Fruit fly (Drosophila melanogaster) whole organism, larva: ENCODE measurements around the gene Sbat.

Experiments used
- noc ChIP-seq: fragments of 200-800 bp; sonication (Bioruptor generic); optimal IDR thresholded peaks from 3 replicates; lab custom pipeline; 2019; ENCODE audit warnings: missing biosample characterization, mild to moderate bottlenecking, missing genetic modification characterization, moderate library complexity

Sbat gene

DNA sequence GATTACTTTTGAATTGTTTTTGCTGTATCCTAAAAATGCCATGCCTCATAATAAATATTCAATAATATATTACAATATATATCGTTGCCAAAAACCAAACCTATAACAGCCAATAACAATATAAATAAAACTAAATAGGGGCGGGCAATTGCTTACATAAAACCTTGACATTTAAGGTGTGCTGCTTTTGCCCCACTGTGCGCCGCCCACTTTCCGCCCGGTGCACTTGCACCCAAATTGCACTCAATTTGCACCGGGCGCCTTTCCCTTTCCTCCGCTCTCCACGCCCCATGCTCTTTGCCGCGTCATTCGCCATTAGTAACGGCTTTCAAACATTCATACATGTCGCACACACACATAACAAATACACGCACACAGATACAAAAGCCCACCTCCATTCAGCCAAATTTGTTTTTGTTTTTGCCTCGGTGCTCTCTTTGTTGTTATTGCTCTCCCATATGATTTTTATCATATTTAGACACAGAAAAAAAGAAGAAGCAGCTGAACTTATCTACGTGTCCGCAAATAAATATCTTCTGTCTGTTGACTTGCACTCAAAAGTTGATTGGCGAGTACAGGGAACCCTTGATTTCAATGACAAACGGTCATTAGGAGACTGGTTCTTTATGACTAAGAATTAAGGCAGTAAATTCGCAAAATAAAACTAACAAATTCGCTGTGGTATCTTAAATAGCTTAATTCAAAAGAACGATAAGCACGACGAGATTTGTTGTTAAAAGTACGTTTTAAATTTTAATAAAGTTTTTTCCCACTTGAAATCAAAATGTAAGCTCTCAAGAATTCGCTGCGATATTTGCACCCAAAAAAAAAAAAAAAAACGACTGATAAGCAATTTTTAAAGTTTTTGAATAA is 20.0 kb upstream of the Sbat start:
- TF ChIP-seq noc (tag; lab: Kevin White, UChicago): peak; percentile 62

- no peak for TF ChIP-seq noc (tag; lab: Kevin White, UChicago)
Measured at dm6 chr2L:2861140-2861884, 16.8 kb upstream of the Sbat start.

- TF ChIP-seq noc (tag; lab: Kevin White, UChicago): peak; percentile 11
Measured at dm6 chr2L:2861885-2862620, 16.1 kb upstream of the Sbat start.

DNA sequence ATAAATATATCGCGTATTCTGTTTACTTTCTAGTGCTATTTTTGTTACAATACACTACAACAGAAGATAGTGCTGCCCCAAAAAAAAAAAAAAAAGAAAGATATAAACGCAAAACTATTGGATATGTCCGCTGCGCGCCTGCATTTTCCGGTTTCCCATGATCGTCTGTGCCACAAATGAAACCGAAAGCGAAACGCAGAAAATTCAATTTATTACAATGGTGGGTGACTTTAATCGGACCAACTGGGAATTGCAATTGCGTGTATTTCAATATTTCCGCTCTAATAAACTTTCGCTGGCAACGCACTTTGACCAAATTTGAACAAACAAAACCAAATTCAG is 15.6 kb upstream of the Sbat start:
- no peak for TF ChIP-seq noc (tag; lab: Kevin White, UChicago)

dm6 chr2L:2864601-2865000 is 13.5 kb upstream of the Sbat start:
- no peak for TF ChIP-seq noc (tag; lab: Kevin White, UChicago)

dm6 chr2L:2865560-2866309 is 12.4 kb upstream of the Sbat start:
- peak; percentile 43 for TF ChIP-seq noc (tag; lab: Kevin White, UChicago)

- TF ChIP-seq noc (tag; lab: Kevin White, UChicago): no peak
Measured at dm6 chr2L:2869008-2869702, 9.0 kb upstream of the Sbat start, which contains the start of gene CG8813. TSS of gene CG8813 (plus strand) at chr2L:2869652.

DNA sequence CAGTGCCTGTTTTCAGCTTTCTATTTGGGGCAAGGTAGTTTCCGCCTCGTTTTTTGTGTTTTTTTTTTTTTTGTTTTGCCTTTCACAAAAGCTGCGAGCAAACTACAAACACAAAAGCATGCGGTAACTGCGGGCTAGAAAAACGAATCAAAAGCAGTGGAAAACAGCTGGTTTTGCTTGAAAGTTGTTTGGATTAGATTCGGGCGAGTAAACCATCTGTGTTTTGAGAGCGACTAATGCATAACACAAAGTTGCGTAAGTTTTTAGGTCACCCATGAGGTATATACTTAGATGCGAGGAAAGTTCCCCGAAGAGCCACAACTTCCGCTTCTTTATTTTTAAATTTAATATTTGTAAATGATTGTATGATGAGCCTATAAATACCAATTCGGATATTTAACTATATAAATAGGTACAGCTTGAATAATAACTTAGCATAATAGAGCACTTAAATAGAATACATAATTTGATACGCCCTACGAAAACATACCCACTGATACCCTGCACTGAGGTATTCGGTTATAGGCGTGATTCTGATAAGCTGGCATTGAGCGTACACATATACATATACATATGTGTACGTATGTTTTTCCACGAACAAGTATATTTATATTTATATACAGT is 5.7 kb upstream of the Sbat start:
- peak; percentile 44 for TF ChIP-seq noc (tag; lab: Kevin White, UChicago)

DNA sequence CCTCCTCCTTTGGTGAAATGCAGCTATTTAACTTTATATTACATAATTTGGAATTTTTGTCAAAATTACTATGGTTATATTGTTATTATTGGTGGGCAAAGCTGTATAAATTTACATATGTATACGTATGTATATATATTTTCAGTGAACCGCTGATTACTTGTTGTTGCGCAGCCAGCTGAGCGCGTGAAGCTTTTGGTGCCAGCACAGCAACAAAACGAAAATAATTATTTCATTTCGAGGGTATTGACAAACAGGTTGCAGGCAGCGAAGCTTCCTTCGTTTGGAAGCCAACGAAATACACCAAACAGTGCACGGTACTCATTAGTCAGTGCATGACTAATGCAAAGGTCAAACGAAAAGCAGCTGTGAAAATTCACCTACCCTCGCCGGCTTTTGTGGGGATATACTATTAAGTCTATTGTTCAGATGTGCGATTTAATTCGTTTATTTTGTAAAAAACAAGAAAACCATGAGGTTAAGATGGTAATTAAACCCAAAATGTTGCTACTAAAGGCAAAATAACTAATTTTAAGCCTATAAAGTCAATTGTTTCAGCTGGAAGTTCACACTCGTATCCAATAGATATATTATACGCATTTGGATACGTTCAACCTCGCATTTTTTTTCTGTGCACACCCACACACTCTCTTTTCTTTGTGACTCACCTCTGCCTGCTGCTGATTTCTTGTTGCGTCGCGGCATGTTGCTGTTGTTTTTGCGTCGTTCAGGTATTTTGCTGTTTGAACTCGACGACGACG is 5.0 kb upstream of the Sbat start:
- TF ChIP-seq noc (tag; lab: Kevin White, UChicago): peak; percentile 2

DNA sequence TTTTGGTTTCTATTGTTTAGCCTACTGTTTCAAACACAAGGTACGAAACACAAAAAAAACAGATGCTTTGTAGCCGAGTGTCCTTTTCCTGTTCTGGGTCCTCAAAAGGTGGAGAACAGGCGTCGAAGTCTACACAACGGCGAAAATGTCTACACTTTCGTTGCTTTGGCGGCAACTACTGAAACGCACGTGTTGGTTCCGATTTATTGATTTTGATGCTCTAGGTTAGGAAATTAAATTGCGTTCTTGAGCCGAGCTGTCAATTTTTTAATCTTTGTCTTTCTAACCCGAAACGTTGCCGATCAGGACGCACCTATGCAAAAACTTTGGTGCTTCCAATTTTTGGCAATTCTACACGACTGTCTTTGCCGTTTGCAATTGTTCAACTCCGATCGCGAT is 4.4 kb upstream of the Sbat start:
- no peak for TF ChIP-seq noc (tag; lab: Kevin White, UChicago)

DNA sequence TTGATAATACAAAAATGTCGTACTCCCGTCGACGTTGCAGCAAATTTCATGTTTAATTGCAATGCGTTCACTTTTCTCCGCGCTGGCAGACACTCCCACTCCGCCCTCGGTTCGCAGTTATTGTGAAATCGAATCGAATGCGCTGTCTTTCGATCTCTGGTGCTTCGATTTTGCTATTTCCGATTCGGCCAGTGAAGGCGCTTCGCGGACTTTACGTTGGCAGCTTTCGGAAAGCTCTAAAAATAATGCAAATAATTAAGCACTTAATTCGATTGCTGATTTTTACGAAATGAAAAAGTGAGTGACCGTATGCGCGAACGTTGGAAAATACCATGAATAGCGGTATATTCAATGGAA is 4.0 kb upstream of the Sbat start, which contains the start of gene Ifrd1:
Gene Ifrd1, minus strand, starts transcription at position 305 of the 357 bp plus-strand sequence.
- no peak for TF ChIP-seq noc (tag; lab: Kevin White, UChicago)

- TF ChIP-seq noc (tag; lab: Kevin White, UChicago): peak; percentile 72
Measured at dm6 chr2L:2874542-2875194, 3.5 kb upstream of the Sbat start, which contains the start of gene CG8814. TSS of gene CG8814 (plus strand) at chr2L:2874890.

- peak; percentile 35 for TF ChIP-seq noc (tag; lab: Kevin White, UChicago)
Measured at dm6 chr2L:2878859-2879258, 715 bp downstream of the Sbat start, which contains the start of gene RabGGTb. TSS of gene RabGGTb (plus strand) at chr2L:2879112.
